Worm (Caenorhabditis elegans) whole organism, mixed stage, embryonic: ENCODE data around the gene F02D8.1.

ENCODE experiments used
- M03D4.4 ChIP-seq: sonication (generic microtip); optimal IDR thresholded peaks from 2 replicates; lab custom pipeline; 2017; ENCODE audit warnings: mild to moderate bottlenecking, missing genetic modification characterization, missing compliant biosample characterization
- bed-3 ChIP-seq: fragments of 200-800 bp; sonication (Bioruptor generic); optimal IDR thresholded peaks from 3 replicates; lab custom pipeline; 2018; ENCODE audit warnings: mild to moderate bottlenecking, missing genetic modification characterization, moderate library complexity, missing compliant biosample characterization
- blmp-1 ChIP-seq: fragments of 150-350 bp; optimal IDR thresholded peaks from 2 replicates; lab custom pipeline; 2014; ENCODE audit warnings: missing biosample characterization, missing genetic modification characterization
- ceh-39 ChIP-seq: fragments of 150-350 bp; optimal IDR thresholded peaks from 2 replicates; lab custom pipeline; 2014; ENCODE audit warnings: missing biosample characterization, missing genetic modification characterization
- ceh-43 ChIP-seq: fragments of 200-800 bp; sonication (Bioruptor generic); optimal IDR thresholded peaks from 2 replicates; lab custom pipeline; 2018; ENCODE audit warnings: mild to moderate bottlenecking, missing genetic modification characterization, moderate library complexity, missing compliant biosample characterization
- ceh-83 ChIP-seq: fragments of 200-800 bp; sonication (Bioruptor generic); optimal IDR thresholded peaks from 2 replicates; lab custom pipeline; 2018; ENCODE audit warnings: mild to moderate bottlenecking, missing genetic modification characterization, missing compliant biosample characterization
- ces-1 ChIP-seq: fragments of 150-350 bp; optimal IDR thresholded peaks from 2 replicates; lab custom pipeline; 2014; ENCODE audit warnings: missing biosample characterization, missing genetic modification reagents, missing genetic modification characterization
- cnd-1 ChIP-seq: fragments of 200-800 bp; sonication (Bioruptor generic); optimal IDR thresholded peaks from 2 replicates; lab custom pipeline; 2018; ENCODE audit warnings: mild to moderate bottlenecking, missing genetic modification characterization, missing compliant biosample characterization
- elt-1 ChIP-seq: sonication (generic microtip); optimal IDR thresholded peaks from 2 replicates; lab custom pipeline; 2017; ENCODE audit warnings: missing genetic modification characterization, mild to moderate bottlenecking, missing compliant biosample characterization, antibody characterized with exemption, moderate library complexity, borderline replicate concordance; ENCODE audit not compliant: insufficient read depth
- elt-3 ChIP-seq: fragments of 150-350 bp; optimal IDR thresholded peaks from 2 replicates; lab custom pipeline; 2014; ENCODE audit warnings: missing biosample characterization, missing genetic modification characterization
- ham-2 ChIP-seq: fragments of 200-800 bp; sonication (Bioruptor generic); optimal IDR thresholded peaks from 2 replicates; lab custom pipeline; 2018; ENCODE audit warnings: mild to moderate bottlenecking, missing genetic modification characterization, missing compliant biosample characterization
- hlh-1 ChIP-seq: fragments of 150-350 bp; optimal IDR thresholded peaks from 2 replicates; lab custom pipeline; 2014; ENCODE audit warnings: missing biosample characterization, missing genetic modification reagents, missing genetic modification characterization
- lin-13 ChIP-seq: fragments of 150-350 bp; optimal IDR thresholded peaks from 2 replicates; lab custom pipeline; 2014; ENCODE audit warnings: missing biosample characterization, missing genetic modification characterization
- lin-32 ChIP-seq: fragments of 200-800 bp; sonication (Bioruptor generic); optimal IDR thresholded peaks from 2 replicates; lab custom pipeline; 2018; ENCODE audit warnings: mild to moderate bottlenecking, missing genetic modification characterization, missing compliant biosample characterization
- lsy-2 ChIP-seq: fragments of 150-350 bp; optimal IDR thresholded peaks from 2 replicates; lab custom pipeline; 2014; ENCODE audit warnings: missing biosample characterization, missing genetic modification characterization
- mep-1 ChIP-seq: fragments of 150-350 bp; optimal IDR thresholded peaks from 2 replicates; lab custom pipeline; 2017; ENCODE audit warnings: missing biosample characterization, missing genetic modification reagents, missing genetic modification characterization, inconsistent platforms
- mls-2 ChIP-seq: sonication (generic microtip); optimal IDR thresholded peaks from 2 replicates; lab custom pipeline; 2016; ENCODE audit warnings: mild to moderate bottlenecking, missing genetic modification characterization, moderate library complexity, missing compliant biosample characterization
- nhr-12 ChIP-seq: fragments of 150-350 bp; optimal IDR thresholded peaks from 2 replicates; lab custom pipeline; 2014; ENCODE audit warnings: missing biosample characterization, missing genetic modification characterization
- nhr-2 ChIP-seq: fragments of 150-350 bp; optimal IDR thresholded peaks from 2 replicates; lab custom pipeline; 2014; ENCODE audit warnings: missing biosample characterization, missing genetic modification characterization
- nhr-237 ChIP-seq: fragments of 150-350 bp; optimal IDR thresholded peaks from 2 replicates; lab custom pipeline; 2014; ENCODE audit warnings: missing biosample characterization, missing genetic modification characterization
- nhr-28 ChIP-seq: fragments of 150-350 bp; optimal IDR thresholded peaks from 2 replicates; lab custom pipeline; 2014; ENCODE audit warnings: missing biosample characterization, missing genetic modification characterization
- pha-4 ChIP-seq: fragments of 150-350 bp; optimal IDR thresholded peaks from 2 replicates; lab custom pipeline; 2018; ENCODE audit warnings: missing biosample characterization, missing genetic modification reagents, missing genetic modification characterization
- sem-2 ChIP-seq: fragments of 200-800 bp; sonication (Bioruptor generic); optimal IDR thresholded peaks from 2 replicates; lab custom pipeline; 2018; ENCODE audit warnings: mild to moderate bottlenecking, missing genetic modification characterization, missing compliant biosample characterization
- snpc-4 ChIP-seq: fragments of 150-350 bp; optimal IDR thresholded peaks from 2 replicates; lab custom pipeline; 2014; ENCODE audit warnings: missing biosample characterization, missing genetic modification characterization
- sptf-1 ChIP-seq: sonication (generic microtip); optimal IDR thresholded peaks from 2 replicates; lab custom pipeline; 2017; ENCODE audit warnings: mild to moderate bottlenecking, missing genetic modification characterization, moderate library complexity, missing compliant biosample characterization
- tbx-8 ChIP-seq: fragments of 200-800 bp; sonication (Bioruptor generic); optimal IDR thresholded peaks from 2 replicates; lab custom pipeline; 2018; ENCODE audit warnings: mild to moderate bottlenecking, missing genetic modification characterization, moderate library complexity, missing compliant biosample characterization
- unc-120 ChIP-seq: sonication (generic microtip); optimal IDR thresholded peaks from 2 replicates; lab custom pipeline; 2017; ENCODE audit warnings: missing genetic modification characterization, missing compliant biosample characterization; ENCODE audit not compliant: poor library complexity, severe bottlenecking
- unc-62 ChIP-seq: fragments of 150-350 bp; optimal IDR thresholded peaks from 2 replicates; lab custom pipeline; 2014; ENCODE audit warnings: missing biosample characterization, missing genetic modification reagents, missing genetic modification characterization
- zip-8 ChIP-seq: fragments of 150-350 bp; optimal IDR thresholded peaks from 2 replicates; lab custom pipeline; 2014; ENCODE audit warnings: missing biosample characterization, missing genetic modification characterization
- ztf-11 ChIP-seq: fragments of 150-350 bp; optimal IDR thresholded peaks from 2 replicates; lab custom pipeline; 2014; ENCODE audit warnings: missing biosample characterization, missing genetic modification characterization

The F02D8.1 gene

DNA sequence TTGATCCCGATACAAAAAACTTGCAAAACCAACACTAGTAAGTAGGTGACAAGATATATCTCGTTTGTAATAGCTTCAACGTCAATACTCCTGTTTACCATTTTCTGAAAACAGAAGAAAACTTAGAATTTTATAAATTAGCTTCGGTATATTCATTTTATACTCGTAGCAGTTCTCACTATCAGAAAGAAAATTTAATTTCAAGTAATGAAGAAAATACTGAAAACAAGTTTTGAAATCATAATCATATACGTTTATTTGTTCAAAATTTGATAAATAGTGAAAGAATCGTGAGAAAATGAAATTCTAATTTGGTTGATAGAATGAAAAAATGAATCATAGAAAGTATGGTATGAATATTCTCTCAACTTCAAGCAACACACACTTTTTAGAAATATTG lies 23.9 kb downstream of the F02D8.1 start, which contains the start of gene C30G7.5:
C30G7.5 (minus strand) TSS at position 101 of the 400 bp plus-strand sequence.
- no peak for TF ChIP-seq bed-3
- TF ChIP-seq ceh-43 (GFP tag; lab: Kevin White, UChicago), result no peak
- no peak for TF ChIP-seq elt-1 (tag; lab: Kevin White, UChicago)
- TF ChIP-seq nhr-237 (tag; lab: Kevin White, UChicago), result no peak
- no peak for TF ChIP-seq lin-32 (GFP tag; lab: Kevin White, UChicago)
- no peak for TF ChIP-seq M03D4.4 (tag; lab: Kevin White, UChicago)
- no peak for TF ChIP-seq blmp-1
- no peak for TF ChIP-seq lin-13 (tag; lab: Kevin White, UChicago)
- no peak for TF ChIP-seq hlh-1 (tag; lab: Kevin White, UChicago)

DNA sequence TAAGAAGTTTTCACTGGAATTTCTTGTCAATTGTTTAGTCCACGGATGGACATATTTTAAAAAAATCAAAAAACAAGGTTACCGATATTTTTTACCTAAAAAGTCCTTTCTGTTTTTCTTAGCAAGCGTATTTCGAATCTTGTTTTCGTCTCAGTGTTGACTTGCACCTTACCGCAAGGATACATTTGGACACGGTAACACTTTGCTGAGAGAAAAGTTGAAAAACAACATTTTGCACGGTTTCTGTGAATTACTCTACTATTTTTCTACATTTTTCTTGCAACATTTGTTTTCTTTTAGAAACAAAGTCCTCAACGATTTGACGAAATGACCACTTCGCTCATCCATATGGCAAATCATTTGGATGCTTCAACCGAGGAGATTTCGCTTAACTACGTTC lies 29.0 kb downstream of the F02D8.1 start, which contains the start of gene hil-1:
hil-1 (plus strand) TSS at position 301 of the 400 bp plus-strand sequence.
- TF ChIP-seq lsy-2 (tag; lab: Kevin White, UChicago), result no peak
- no peak for TF ChIP-seq ceh-83 (GFP tag; lab: Kevin White, UChicago)

DNA sequence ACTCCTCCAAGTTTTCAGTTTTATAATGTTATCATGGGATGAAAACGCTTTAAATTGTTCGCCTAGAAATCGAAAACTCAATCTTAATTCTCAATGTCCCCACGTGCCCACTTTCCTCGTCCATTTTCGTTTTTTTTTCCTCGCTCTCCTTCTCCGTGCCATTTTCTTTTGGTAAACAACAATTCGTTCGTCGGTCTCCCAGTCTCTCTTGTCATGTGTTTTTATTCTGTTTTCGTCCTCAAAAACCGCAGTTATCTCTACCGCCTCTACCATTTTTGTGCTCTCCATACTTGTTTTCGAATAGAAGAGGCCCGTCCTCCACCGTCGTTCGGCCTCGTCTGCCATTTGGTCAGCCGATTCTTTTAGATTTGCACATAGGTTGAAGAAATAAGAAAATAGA lies 29.9 kb downstream of the F02D8.1 start:
- TF ChIP-seq lin-32 (GFP tag; lab: Kevin White, UChicago), result no peak
- no peak for TF ChIP-seq nhr-2 (tag; lab: Kevin White, UChicago)
- no peak for TF ChIP-seq unc-62
- TF ChIP-seq pha-4 (tag; lab: Kevin White, UChicago), result no peak
- TF ChIP-seq elt-3 (tag; lab: Kevin White, UChicago), result no peak
- TF ChIP-seq hlh-1 (tag; lab: Kevin White, UChicago), result no peak

DNA sequence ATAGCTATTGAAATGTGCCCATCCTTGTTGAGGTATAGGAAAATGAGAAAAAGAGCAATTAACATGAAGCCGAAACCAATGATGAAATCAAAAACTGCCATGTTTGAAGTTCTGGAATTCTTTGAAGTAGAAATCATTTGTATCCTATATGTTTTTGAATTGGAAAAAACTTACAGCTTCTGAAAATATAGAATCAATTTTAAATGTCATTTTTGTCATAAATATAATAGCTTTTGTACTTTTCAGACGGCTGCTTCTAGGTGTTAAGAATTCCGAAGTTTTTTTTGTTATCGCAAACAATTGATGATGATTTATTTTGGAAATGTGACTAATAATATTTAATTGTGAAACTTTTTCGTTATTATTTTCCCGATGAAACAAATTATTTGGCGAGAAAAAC lies 31.5 kb downstream of the F02D8.1 start, which contains the start of gene C30G7.4:
C30G7.4 (minus strand) TSS at position 101 of the 400 bp plus-strand sequence.
- TF ChIP-seq lin-32 (GFP tag; lab: Kevin White, UChicago) (no peak), M03D4.4 (tag; lab: Kevin White, UChicago) (no peak), tbx-8 (no peak), hlh-1 (tag; lab: Kevin White, UChicago) (no peak), sptf-1 (tag; lab: Kevin White, UChicago) (no peak), unc-120 (no peak), bed-3 (no peak), zip-8 (tag; lab: Kevin White, UChicago) (no peak), elt-1 (tag; lab: Kevin White, UChicago) (no peak), nhr-2 (tag; lab: Kevin White, UChicago) (no peak), nhr-28 (no peak), ztf-11 (tag; lab: Kevin White, UChicago) (no peak), mep-1 (tag; lab: Kevin White, UChicago) (no peak), blmp-1 (no peak), ces-1 (GFP tag; lab: Kevin White, UChicago) (no peak), nhr-12 (tag; lab: Kevin White, UChicago) (no peak), sem-2 (GFP tag; lab: Kevin White, UChicago) (no peak), mls-2 (tag; lab: Kevin White, UChicago) (no peak)

DNA sequence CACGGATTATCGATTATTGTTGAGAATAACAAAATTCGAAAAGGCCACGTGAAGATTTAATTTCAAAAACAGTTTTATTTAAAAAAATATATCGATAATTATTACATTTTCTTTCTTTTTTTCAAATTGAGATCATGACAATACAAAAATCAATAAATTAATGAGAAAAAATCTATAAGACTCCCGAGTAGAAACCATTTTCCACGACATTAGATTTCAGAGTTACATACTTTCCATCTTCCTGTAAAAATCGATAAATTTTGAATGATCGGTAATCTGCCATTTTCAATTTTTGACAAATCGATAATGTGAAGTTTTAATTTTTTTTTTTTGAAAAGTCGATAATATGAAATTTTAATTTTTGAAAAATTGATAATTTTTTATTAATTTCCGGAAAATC lies 32.8 kb downstream of the F02D8.1 start, which contains the start of gene C30G7.3:
C30G7.3 (minus strand) TSS at position 8 of the 400 bp plus-strand sequence.
- TF ChIP-seq nhr-2 (tag; lab: Kevin White, UChicago), result no peak
- no peak for TF ChIP-seq blmp-1
- TF ChIP-seq ceh-39 (tag; lab: Kevin White, UChicago), result no peak
- TF ChIP-seq sem-2 (GFP tag; lab: Kevin White, UChicago), result no peak
- TF ChIP-seq elt-1 (tag; lab: Kevin White, UChicago), result no peak
- TF ChIP-seq cnd-1 (tag; lab: Kevin White, UChicago), result no peak

DNA sequence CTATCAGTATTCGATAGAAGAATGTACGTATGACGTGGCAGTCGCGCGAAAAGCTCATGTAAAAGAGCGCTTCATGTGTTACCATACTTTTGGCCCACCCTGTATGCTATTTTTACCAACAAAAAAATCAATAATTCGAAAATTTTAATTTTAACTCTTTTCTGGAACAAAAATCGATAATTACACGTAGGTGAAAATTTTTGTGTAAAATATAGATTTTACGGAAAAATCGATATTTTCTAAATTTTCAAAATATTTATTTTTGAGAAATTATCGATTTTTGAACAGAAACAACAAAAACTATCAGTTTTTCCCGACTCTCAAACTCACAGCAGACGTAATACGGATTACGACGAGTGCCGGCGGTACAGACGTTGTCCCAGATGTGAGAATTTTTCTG lies 33.4 kb downstream of the F02D8.1 start:
- TF ChIP-seq snpc-4 (tag; lab: Kevin White, UChicago) (no peak), nhr-28 (no peak), lin-13 (tag; lab: Kevin White, UChicago) (no peak), ztf-11 (tag; lab: Kevin White, UChicago) (no peak), M03D4.4 (tag; lab: Kevin White, UChicago) (no peak), ham-2 (GFP tag; lab: Kevin White, UChicago) (no peak)
